Worm (Caenorhabditis elegans) whole organism, midembryonic: ENCODE measurements around the gene nspd-9.

Experiments used
- T22C8.4 ChIP-seq: fragments of 200-800 bp; sonication (Bioruptor generic); IDR thresholded peaks from 2 replicates; pipeline ENCODE4 v1.3.6; 2022; ENCODE audit warnings: missing genetic modification characterization, missing compliant biosample characterization
- cog-1 ChIP-seq: sonication (generic microtip); optimal IDR thresholded peaks from 2 replicates; lab custom pipeline; 2016; ENCODE audit warnings: missing genetic modification characterization, missing compliant biosample characterization
- flt-1 ChIP-seq: fragments of 200-800 bp; sonication (Bioruptor generic); IDR thresholded peaks from 2 replicates; pipeline ENCODE4 v1.3.6; 2022; ENCODE audit warnings: missing genetic modification characterization, missing compliant biosample characterization
- klf-2 ChIP-seq: fragments of 200-800 bp; sonication (Bioruptor generic); conservative IDR thresholded peaks from 2 replicates; pipeline ENCODE4 v1.3.6; 2022; ENCODE audit warnings: missing genetic modification reagents, missing genetic modification characterization, missing compliant biosample characterization
- med-1 ChIP-seq: sonication (generic microtip); optimal IDR thresholded peaks from 2 replicates; lab custom pipeline; 2017; ENCODE audit warnings: missing genetic modification characterization, mild to moderate bottlenecking, missing compliant biosample characterization, antibody characterized with exemption, missing genetic modification reagents; ENCODE audit not compliant: insufficient read depth
- ref-1 ChIP-seq: fragments of 200-800 bp; sonication (Bioruptor generic); conservative IDR thresholded peaks from 2 replicates; pipeline ENCODE4 v1.3.6; 2022; ENCODE audit warnings: missing genetic modification reagents, missing genetic modification characterization, missing compliant biosample characterization
- tab-1 ChIP-seq: fragments of 200-800 bp; sonication (Bioruptor generic); IDR thresholded peaks from 2 replicates; pipeline ENCODE4 v1.3.6; 2022; ENCODE audit warnings: missing genetic modification characterization, missing compliant biosample characterization
- ztf-23 ChIP-seq: fragments of 200-800 bp; sonication (Bioruptor generic); IDR thresholded peaks from 2 replicates; pipeline ENCODE4 v1.3.6; 2022; ENCODE audit warnings: missing genetic modification reagents, missing genetic modification characterization, missing compliant biosample characterization
- ztf-29 ChIP-seq: fragments of 200-800 bp; sonication (Bioruptor generic); IDR thresholded peaks from 2 replicates; pipeline ENCODE4 v1.3.6; 2022; ENCODE audit warnings: missing genetic modification reagents, missing genetic modification characterization, missing compliant biosample characterization

The nspd-9 gene

DNA sequence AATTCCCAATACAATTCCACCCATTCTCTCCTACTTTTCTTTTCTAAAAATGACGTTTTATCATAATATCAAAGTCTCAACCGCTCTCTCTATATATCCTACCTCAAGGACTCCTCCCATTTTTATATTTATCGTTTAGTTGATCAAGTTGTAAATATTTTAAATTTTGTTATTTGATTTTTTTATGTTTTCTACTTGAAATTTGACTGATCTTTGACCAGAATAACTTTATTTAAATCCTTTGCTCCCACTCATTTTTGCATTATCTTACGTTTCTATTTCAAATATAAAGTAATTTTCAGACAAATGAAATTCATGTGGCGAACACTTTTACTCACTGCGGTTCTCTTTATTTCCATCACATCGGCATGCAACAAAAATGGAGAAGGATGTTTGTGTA is 7.3 kb upstream of the nspd-9 start, which contains the start of the genes acbp-7 and F26A1.19:
Gene acbp-7, plus strand, starts transcription at position 301 of the 400 bp plus-strand sequence.
Gene F26A1.19, plus strand, starts transcription at position 303 of the 400 bp plus-strand sequence.
- TF ChIP-seq klf-2 (GFP tag; lab: Robert Waterston, UW): no peak
- TF ChIP-seq ztf-23 (GFP tag; lab: Robert Waterston, UW): no peak
- TF ChIP-seq T22C8.4 (GFP tag; lab: Robert Waterston, UW): no peak
- TF ChIP-seq flt-1 (GFP tag; lab: Robert Waterston, UW): no peak
- no peak for TF ChIP-seq cog-1 (tag; lab: Kevin White, UChicago)
- TF ChIP-seq ztf-29 (GFP tag; lab: Robert Waterston, UW): no peak

DNA sequence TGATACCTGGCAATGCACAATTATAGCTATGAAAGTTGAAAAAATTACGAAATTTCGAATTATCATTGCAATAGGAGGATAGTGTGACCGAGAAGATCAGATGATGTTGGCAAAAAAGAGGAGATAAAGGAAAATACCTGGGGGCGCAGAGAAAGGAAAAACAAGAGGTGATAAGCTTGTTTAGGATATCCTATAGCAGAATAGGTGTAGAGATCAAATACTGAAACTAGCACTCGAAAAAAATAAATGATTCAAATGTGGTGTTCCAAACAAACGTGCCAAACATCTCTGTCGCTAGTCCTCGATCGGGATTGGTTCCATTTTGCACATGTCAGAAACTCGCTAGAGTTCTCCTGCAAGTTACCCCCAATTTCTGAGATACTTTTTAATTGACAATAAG is 667 bp downstream of the nspd-9 start, which contains the start of gene F26A1.9:
Gene F26A1.9, minus strand, starts transcription at position 101 of the 400 bp plus-strand sequence.
- no peak for TF ChIP-seq ztf-29 (GFP tag; lab: Robert Waterston, UW)

ce11 chrIII:4826606-4827005 is 3.5 kb downstream of the nspd-9 start, which contains the start of gene F26A1.3:
Gene F26A1.3, plus strand, starts transcription at chrIII:4826906.
- TF ChIP-seq T22C8.4 (GFP tag; lab: Robert Waterston, UW): no peak
- TF ChIP-seq klf-2 (GFP tag; lab: Robert Waterston, UW): no peak
- TF ChIP-seq ztf-29 (GFP tag; lab: Robert Waterston, UW): no peak
- no peak for TF ChIP-seq flt-1 (GFP tag; lab: Robert Waterston, UW)
- no peak for TF ChIP-seq ref-1 (GFP tag; lab: Robert Waterston, UW)
- no peak for TF ChIP-seq tab-1
- TF ChIP-seq med-1 (GFP tag; lab: Kevin White, UChicago): no peak
- TF ChIP-seq ztf-23 (GFP tag; lab: Robert Waterston, UW): no peak
- TF ChIP-seq cog-1 (tag; lab: Kevin White, UChicago): no peak

ce11 chrIII:4822140-4822539 is 8.0 kb downstream of the nspd-9 start, which contains the start of gene F26A1.8:
Gene F26A1.8, minus strand, starts transcription at chrIII:4822240.
- TF ChIP-seq cog-1 (tag; lab: Kevin White, UChicago) (no peak), tab-1 (no peak), T22C8.4 (GFP tag; lab: Robert Waterston, UW) (no peak), flt-1 (GFP tag; lab: Robert Waterston, UW) (no peak)

DNA sequence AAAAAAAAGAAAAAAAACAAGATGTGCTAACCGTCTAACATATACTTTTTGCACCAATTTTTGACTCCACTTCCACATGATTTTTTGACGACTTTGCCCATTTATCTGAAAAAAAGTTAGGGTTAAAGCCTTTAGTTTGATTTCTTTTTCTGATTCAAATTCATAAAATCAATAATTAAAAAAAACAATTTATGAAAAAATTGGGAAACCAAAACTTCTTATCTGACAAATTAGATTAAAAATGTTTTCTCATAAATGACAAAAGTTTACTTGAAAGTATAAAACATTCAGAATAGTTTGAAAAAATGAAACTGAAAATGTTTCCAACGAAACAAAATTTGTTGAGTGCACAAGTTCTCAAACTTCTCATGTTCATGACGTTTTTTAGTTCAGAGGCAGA is 10.3 kb downstream of the nspd-9 start, which contains the start of gene F26A1.7:
Gene F26A1.7, minus strand, starts transcription at position 101 of the 400 bp plus-strand sequence.
- TF ChIP-seq klf-2 (GFP tag; lab: Robert Waterston, UW) (no peak), ztf-29 (GFP tag; lab: Robert Waterston, UW) (no peak), ref-1 (GFP tag; lab: Robert Waterston, UW) (no peak), T22C8.4 (GFP tag; lab: Robert Waterston, UW) (no peak), tab-1 (no peak), med-1 (GFP tag; lab: Kevin White, UChicago) (no peak)

ce11 chrIII:4817240-4817639 is 12.9 kb downstream of the nspd-9 start, which contains the start of gene F26A1.4:
Gene F26A1.4, plus strand, starts transcription at chrIII:4817540.
- TF ChIP-seq tab-1 (no peak), ref-1 (GFP tag; lab: Robert Waterston, UW) (no peak), klf-2 (GFP tag; lab: Robert Waterston, UW) (no peak), ztf-29 (GFP tag; lab: Robert Waterston, UW) (no peak), ztf-23 (GFP tag; lab: Robert Waterston, UW) (no peak), flt-1 (GFP tag; lab: Robert Waterston, UW) (no peak), med-1 (GFP tag; lab: Kevin White, UChicago) (no peak), cog-1 (tag; lab: Kevin White, UChicago) (no peak), T22C8.4 (GFP tag; lab: Robert Waterston, UW) (no peak)

ce11 chrIII:4814730-4815129 is 15.4 kb downstream of the nspd-9 start, which contains the start of gene arl-6:
Gene arl-6, minus strand, starts transcription at chrIII:4814830.
- TF ChIP-seq ztf-23 (GFP tag; lab: Robert Waterston, UW) (no peak), ref-1 (GFP tag; lab: Robert Waterston, UW) (no peak), klf-2 (GFP tag; lab: Robert Waterston, UW) (no peak), tab-1 (no peak), cog-1 (tag; lab: Kevin White, UChicago) (no peak), med-1 (GFP tag; lab: Kevin White, UChicago) (no peak), ztf-29 (GFP tag; lab: Robert Waterston, UW) (no peak), T22C8.4 (GFP tag; lab: Robert Waterston, UW) (no peak), flt-1 (GFP tag; lab: Robert Waterston, UW) (no peak)

DNA sequence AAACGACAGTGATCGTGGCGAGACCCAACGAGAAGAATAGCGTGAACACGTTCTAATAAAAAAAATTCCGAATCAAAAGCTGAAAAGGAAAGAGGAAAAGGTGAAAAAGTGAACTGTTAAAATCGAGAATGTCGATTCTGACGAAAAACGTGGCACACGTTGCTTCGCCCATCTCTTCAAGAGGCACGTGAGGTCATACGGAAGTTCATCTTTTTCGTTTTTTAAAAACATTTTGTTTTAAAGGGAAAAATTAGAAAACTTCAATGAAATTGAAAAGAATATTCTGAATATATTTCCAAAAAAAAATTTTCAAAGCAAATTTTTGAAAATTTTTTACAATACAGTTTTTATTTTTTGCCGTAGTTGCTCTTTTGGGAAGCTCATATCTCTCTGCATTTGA is 18.9 kb downstream of the nspd-9 start, which contains the start of gene C38D4.7:
Gene C38D4.7, minus strand, starts transcription at position 101 of the 400 bp plus-strand sequence.
- TF ChIP-seq ztf-29 (GFP tag; lab: Robert Waterston, UW) (no peak), T22C8.4 (GFP tag; lab: Robert Waterston, UW) (no peak), klf-2 (GFP tag; lab: Robert Waterston, UW) (no peak), cog-1 (tag; lab: Kevin White, UChicago) (no peak), ref-1 (GFP tag; lab: Robert Waterston, UW) (no peak), ztf-23 (GFP tag; lab: Robert Waterston, UW) (no peak), tab-1 (no peak), flt-1 (GFP tag; lab: Robert Waterston, UW) (no peak), med-1 (GFP tag; lab: Kevin White, UChicago) (no peak)

ce11 chrIII:4809526-4810153 is 20.5 kb downstream of the nspd-9 start, which contains the start of gene pal-1:
Gene pal-1, minus strand, starts transcription at chrIII:4809576.
- TF ChIP-seq cog-1 (tag; lab: Kevin White, UChicago) (no peak), klf-2 (GFP tag; lab: Robert Waterston, UW) (no peak), med-1 (GFP tag; lab: Kevin White, UChicago) (no peak), T22C8.4 (GFP tag; lab: Robert Waterston, UW) (no peak), ztf-29 (GFP tag; lab: Robert Waterston, UW) (no peak), tab-1 (no peak), flt-1 (GFP tag; lab: Robert Waterston, UW) (no peak), ztf-23 (GFP tag; lab: Robert Waterston, UW) (no peak), ref-1 (GFP tag; lab: Robert Waterston, UW) (no peak)
